Fruit fly (Drosophila melanogaster) whole organism, wandering third instar larva: ENCODE data around the gene nullo.

Source experiments
- Abd-B ChIP-seq: fragments of >200 bp; optimal IDR thresholded peaks from 2 replicates; lab custom pipeline; 2017; ENCODE audit warnings: missing biosample characterization, missing genetic modification characterization
- CG32264 ChIP-seq: fragments of 200-800 bp; sonication (Bioruptor generic); optimal IDR thresholded peaks from 2 replicates; lab custom pipeline; 2016; ENCODE audit warnings: missing biosample characterization, missing genetic modification characterization
- CG9705 ChIP-seq: fragments of 200-800 bp; sonication (Bioruptor generic); optimal IDR thresholded peaks from 2 replicates; lab custom pipeline; 2018; ENCODE audit warnings: missing biosample characterization, mild to moderate bottlenecking, missing genetic modification characterization
- CrebA ChIP-seq: fragments of 200-800 bp; sonication (Bioruptor generic); optimal IDR thresholded peaks from 2 replicates; lab custom pipeline; 2016; ENCODE audit warnings: missing biosample characterization, mild to moderate bottlenecking, missing genetic modification characterization, borderline replicate concordance
- Dfd ChIP-seq: fragments of >200 bp; optimal IDR thresholded peaks from 2 replicates; lab custom pipeline; 2017; ENCODE audit warnings: missing biosample characterization, missing genetic modification characterization
- Dif ChIP-seq: fragments of 200-275, 200-300 bp; sonication (Bioruptor generic); optimal IDR thresholded peaks from 2 replicates; lab custom pipeline; 2018; ENCODE audit warnings: missing biosample characterization, missing genetic modification characterization; ENCODE audit not compliant: partially characterized antibody
- GATAd ChIP-seq: sonication (Bioruptor generic); optimal IDR thresholded peaks from 2 replicates; lab custom pipeline; 2016; ENCODE audit warnings: missing biosample characterization, missing genetic modification characterization
- HLH106 ChIP-seq: fragments of 200-800 bp; optimal IDR thresholded peaks from 3 replicates; lab custom pipeline; 2019; ENCODE audit warnings: missing biosample characterization, mild to moderate bottlenecking, missing genetic modification characterization, moderate library complexity
- Hnf4 ChIP-seq: fragments of 200-800 bp; sonication (Bioruptor generic); optimal IDR thresholded peaks from 2 replicates; lab custom pipeline; 2016; ENCODE audit warnings: missing biosample characterization, mild to moderate bottlenecking, missing genetic modification characterization
- Hr78 ChIP-seq: fragments of >200 bp; optimal IDR thresholded peaks from 2 replicates; lab custom pipeline; 2017; ENCODE audit warnings: missing biosample characterization, missing genetic modification characterization
- Hr83 ChIP-seq: fragments of 200-300 bp; sonication (Bioruptor generic); optimal IDR thresholded peaks from 2 replicates; lab custom pipeline; 2016; ENCODE audit warnings: missing biosample characterization, mild to moderate bottlenecking, missing genetic modification characterization, moderate library complexity; ENCODE audit not compliant: poor library complexity, severe bottlenecking
- Jra ChIP-seq: sonication (Bioruptor generic); optimal IDR thresholded peaks from 2 replicates; lab custom pipeline; 2016; ENCODE audit warnings: missing biosample characterization, missing genetic modification characterization
- Mio ChIP-seq: sonication (Bioruptor generic); optimal IDR thresholded peaks from 2 replicates; lab custom pipeline; 2016; ENCODE audit warnings: missing biosample characterization, missing genetic modification characterization
- Myc ChIP-seq: fragments of >200 bp; optimal IDR thresholded peaks from 2 replicates; lab custom pipeline; 2017
- N ChIP-seq: fragments of >200 bp; optimal IDR thresholded peaks from 2 replicates; lab custom pipeline; 2018; ENCODE audit warnings: missing biosample characterization, missing external identifiers, missing genetic modification characterization
- OdsH ChIP-seq: fragments of 200-800 bp; sonication (Bioruptor generic); optimal IDR thresholded peaks from 2 replicates; lab custom pipeline; 2016; ENCODE audit warnings: missing biosample characterization, mild to moderate bottlenecking, missing genetic modification characterization
- Rel ChIP-seq, 2 experiments: fragments of 200-800 bp; sonication (Bioruptor generic) in 1 of 2; optimal IDR thresholded peaks; 2 replicates in 1 of 2; 3 replicates in 1 of 2; lab custom pipeline; 2016 to 2019; ENCODE audit warnings: mild to moderate bottlenecking in 2 of 2, missing biosample characterization in 2 of 2, missing genetic modification characterization in 2 of 2, moderate library complexity in 1 of 2
- Sp1 ChIP-seq: fragments of 200-800 bp; sonication (Bioruptor generic); optimal IDR thresholded peaks from 3 replicates; lab custom pipeline; 2019; ENCODE audit warnings: missing biosample characterization, mild to moderate bottlenecking, missing genetic modification characterization, moderate library complexity
- Vsx2 ChIP-seq: fragments of 200-300, 225-300 bp; sonication (Bioruptor generic); optimal IDR thresholded peaks from 2 replicates; lab custom pipeline; 2018; ENCODE audit warnings: missing biosample characterization, missing genetic modification characterization; ENCODE audit not compliant: partially characterized antibody
- br ChIP-seq: fragments of 200-800 bp; sonication (Bioruptor generic); optimal IDR thresholded peaks from 2 replicates; lab custom pipeline; 2016; ENCODE audit warnings: missing biosample characterization, missing genetic modification characterization
- brk ChIP-seq: fragments of 200-800 bp; sonication (Bioruptor generic); optimal IDR thresholded peaks from 2 replicates; lab custom pipeline; 2016; ENCODE audit warnings: missing biosample characterization, mild to moderate bottlenecking, missing genetic modification characterization
- dl ChIP-seq, 2 experiments: fragments of 175-275, 200-275 bp in 1 of 2; fragments of 200-275 bp in 1 of 2; sonication (Bioruptor generic); optimal IDR thresholded peaks; lab custom pipeline; 2018; ENCODE audit warnings: mild to moderate bottlenecking in 2 of 2, missing biosample characterization in 2 of 2, missing genetic modification characterization in 2 of 2, moderate library complexity in 2 of 2; ENCODE audit not compliant: partially characterized antibody in 2 of 2, insufficient read depth in 1 of 2
- dmrt93B ChIP-seq: fragments of 200-800 bp; sonication (Bioruptor generic); optimal IDR thresholded peaks from 2 replicates; lab custom pipeline; 2018; ENCODE audit warnings: missing biosample characterization, mild to moderate bottlenecking, missing genetic modification characterization
- dsf ChIP-seq: sonication (Bioruptor generic); optimal IDR thresholded peaks from 2 replicates; lab custom pipeline; 2016; ENCODE audit warnings: missing biosample characterization, missing genetic modification characterization, borderline replicate concordance
- ey ChIP-seq: fragments of 200-800 bp; sonication (Bioruptor generic); optimal IDR thresholded peaks from 2 replicates; lab custom pipeline; 2016; ENCODE audit warnings: missing biosample characterization, missing genetic modification characterization
- foxo ChIP-seq, 2 experiments: fragments of 200-800 bp; sonication (Bioruptor generic); optimal IDR thresholded peaks; 2 replicates in 1 of 2; 3 replicates in 1 of 2; lab custom pipeline; 2016 to 2017; ENCODE audit warnings: missing biosample characterization in 2 of 2, missing genetic modification characterization in 2 of 2
- fru ChIP-seq: fragments of 200-800 bp; sonication (Bioruptor generic); optimal IDR thresholded peaks from 3 replicates; lab custom pipeline; 2016; ENCODE audit warnings: missing biosample characterization, mild to moderate bottlenecking, missing genetic modification characterization
- h ChIP-seq: fragments of 200-800 bp; sonication (Bioruptor generic); optimal IDR thresholded peaks from 3 replicates; lab custom pipeline; 2016; ENCODE audit warnings: missing biosample characterization, mild to moderate bottlenecking, missing genetic modification characterization
- jim ChIP-seq: fragments of 175-275, 200-325 bp; sonication (Bioruptor generic); optimal IDR thresholded peaks from 2 replicates; lab custom pipeline; 2016; ENCODE audit warnings: missing biosample characterization, mild to moderate bottlenecking, missing genetic modification characterization
- lola ChIP-seq: fragments of >200 bp; optimal IDR thresholded peaks from 2 replicates; lab custom pipeline; 2017; ENCODE audit warnings: missing biosample characterization, missing genetic modification characterization
- pan ChIP-seq: fragments of >200 bp; optimal IDR thresholded peaks from 2 replicates; lab custom pipeline; 2017
- psq ChIP-seq: fragments of 200-800 bp; sonication (Bioruptor generic); optimal IDR thresholded peaks from 3 replicates; lab custom pipeline; 2017; ENCODE audit warnings: missing biosample characterization, mild to moderate bottlenecking, missing genetic modification characterization, moderate library complexity
- rgr ChIP-seq: fragments of 200-800 bp; sonication (Bioruptor generic); optimal IDR thresholded peaks from 3 replicates; lab custom pipeline; 2016; ENCODE audit warnings: missing biosample characterization, mild to moderate bottlenecking, missing genetic modification characterization
- sage ChIP-seq: fragments of 200-800 bp; sonication (Bioruptor generic); optimal IDR thresholded peaks from 2 replicates; lab custom pipeline; 2016; ENCODE audit warnings: missing biosample characterization, mild to moderate bottlenecking, missing genetic modification characterization
- sv ChIP-seq: fragments of 200-800 bp; sonication (Bioruptor generic); optimal IDR thresholded peaks from 3 replicates; lab custom pipeline; 2016; ENCODE audit warnings: missing biosample characterization, missing genetic modification characterization
- tai ChIP-seq: sonication (Bioruptor generic); optimal IDR thresholded peaks from 2 replicates; lab custom pipeline; 2016; ENCODE audit warnings: missing biosample characterization, missing genetic modification characterization
- usp ChIP-seq: fragments of >200 bp; optimal IDR thresholded peaks from 2 replicates; lab custom pipeline; 2017; ENCODE audit warnings: missing biosample characterization, missing genetic modification characterization
- woc ChIP-seq: sonication (Bioruptor generic); optimal IDR thresholded peaks from 2 replicates; lab custom pipeline; 2016; ENCODE audit warnings: missing biosample characterization, mild to moderate bottlenecking, missing genetic modification characterization

The nullo gene

DNA sequence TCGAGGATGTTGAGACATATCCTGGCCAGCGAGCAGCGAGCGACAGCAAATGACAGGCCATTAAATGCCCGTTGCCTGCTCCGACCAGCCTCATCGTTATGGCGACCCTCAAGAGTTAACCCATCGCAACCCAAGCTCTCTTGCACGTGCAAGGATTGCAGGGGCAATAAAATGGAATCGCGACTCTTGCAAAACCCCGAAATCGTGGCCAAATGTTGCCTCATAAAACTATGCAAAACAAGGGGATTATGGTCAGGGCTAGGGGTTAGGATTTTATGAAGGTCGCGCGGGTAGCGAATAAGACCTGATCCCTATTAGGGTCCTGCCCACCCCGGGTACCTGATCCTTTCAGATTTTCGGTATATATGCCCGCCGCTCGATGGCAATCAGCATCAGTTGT is at the start of gene nullo:
Gene nullo (plus strand): TSS at position 390 of the 400 bp plus-strand sequence.
- no peak for TF ChIP-seq OdsH (GFP tag; lab: Kevin White, UChicago)
- no peak for TF ChIP-seq foxo (GFP tag; optimal IDR thresholded peaks at IDR 0.05; lab: Kevin White, UChicago)
- TF ChIP-seq pan (lab: Kevin White, UChicago): no peak
- TF ChIP-seq sv (GFP tag; lab: Kevin White, UChicago): no peak
- no peak for TF ChIP-seq N (GFP tag; lab: Kevin White, UChicago)
- no peak for TF ChIP-seq ey (GFP tag; lab: Kevin White, UChicago)
- no peak for TF ChIP-seq usp
- TF ChIP-seq HLH106: no peak
- TF ChIP-seq sage (GFP tag; lab: Kevin White, UChicago): no peak
- no peak for TF ChIP-seq dmrt93B (GFP tag; lab: Kevin White, UChicago)
- no peak for TF ChIP-seq Sp1 (GFP tag; lab: Kevin White, UChicago)
- TF ChIP-seq GATAd (GFP tag; lab: Kevin White, UChicago): no peak

DNA sequence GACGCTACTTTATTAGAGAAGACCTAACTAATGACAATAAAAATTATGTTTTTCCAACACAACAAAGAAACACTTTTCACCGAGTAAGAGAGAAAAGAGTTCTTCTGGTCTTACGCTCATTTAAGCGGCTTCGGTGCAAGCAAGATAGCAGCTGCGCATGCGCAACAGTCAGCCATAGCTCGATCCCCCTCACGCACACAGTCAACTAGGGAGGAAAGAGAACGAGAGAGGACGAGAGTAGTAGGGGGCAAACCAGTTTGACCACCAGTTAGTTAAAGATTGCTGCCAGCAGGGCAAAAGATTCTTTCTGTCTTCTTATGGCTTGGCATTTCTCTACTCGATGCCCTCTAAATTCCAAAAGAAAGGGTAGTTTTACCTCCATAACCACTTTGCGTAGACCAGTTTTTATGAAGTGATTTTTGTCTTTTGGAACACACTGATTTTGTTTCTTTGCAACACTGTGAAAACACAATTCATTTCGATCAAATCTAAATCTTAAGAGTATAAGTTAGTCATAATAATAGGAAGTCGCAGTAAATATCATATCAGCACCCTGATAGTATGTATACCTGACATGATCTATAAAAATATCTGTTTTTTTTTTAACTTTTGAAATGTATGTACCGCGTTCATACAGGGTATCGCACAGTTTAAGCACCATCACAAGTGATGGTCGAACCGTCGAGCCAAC is 48.7 kb upstream of the nullo start:
- TF ChIP-seq pan (lab: Kevin White, UChicago) (no peak), sv (GFP tag; lab: Kevin White, UChicago) (no peak), Rel (GFP tag; optimal IDR thresholded peaks at IDR 0.05; lab: Kevin White, UChicago) (no peak), Rel (tag; optimal IDR thresholded peaks at IDR 0.05; lab: Kevin White, UChicago) (no peak), fru (GFP tag; lab: Kevin White, UChicago) (peak; percentile 57), OdsH (GFP tag; lab: Kevin White, UChicago) (no peak), foxo (GFP tag; optimal IDR thresholded peaks at IDR 0.05; lab: Kevin White, UChicago) (no peak), dl (GFP tag; optimal IDR thresholded peaks at IDR 0.05; lab: Kevin White, UChicago; ENCODE audit: insufficient read depth in 1 of 2, partially characterized antibody in 2 of 2) (peak; percentile 19 to 20), h (GFP tag; lab: Kevin White, UChicago) (no peak), Sp1 (GFP tag; lab: Kevin White, UChicago) (peak; percentile 29), Vsx2 (GFP tag; lab: Kevin White, UChicago) (peak; percentile 63), psq (GFP tag; lab: Kevin White, UChicago) (peak; percentile 55), woc (peak; percentile 86), Hnf4 (GFP tag; lab: Kevin White, UChicago) (no peak), Jra (GFP tag; lab: Kevin White, UChicago) (no peak), tai (GFP tag; lab: Kevin White, UChicago) (peak; percentile 25), usp (no peak), Dif (GFP tag; lab: Kevin White, UChicago) (peak; percentile 51), Hr83 (no peak), br (GFP tag; lab: Kevin White, UChicago) (no peak)

DNA sequence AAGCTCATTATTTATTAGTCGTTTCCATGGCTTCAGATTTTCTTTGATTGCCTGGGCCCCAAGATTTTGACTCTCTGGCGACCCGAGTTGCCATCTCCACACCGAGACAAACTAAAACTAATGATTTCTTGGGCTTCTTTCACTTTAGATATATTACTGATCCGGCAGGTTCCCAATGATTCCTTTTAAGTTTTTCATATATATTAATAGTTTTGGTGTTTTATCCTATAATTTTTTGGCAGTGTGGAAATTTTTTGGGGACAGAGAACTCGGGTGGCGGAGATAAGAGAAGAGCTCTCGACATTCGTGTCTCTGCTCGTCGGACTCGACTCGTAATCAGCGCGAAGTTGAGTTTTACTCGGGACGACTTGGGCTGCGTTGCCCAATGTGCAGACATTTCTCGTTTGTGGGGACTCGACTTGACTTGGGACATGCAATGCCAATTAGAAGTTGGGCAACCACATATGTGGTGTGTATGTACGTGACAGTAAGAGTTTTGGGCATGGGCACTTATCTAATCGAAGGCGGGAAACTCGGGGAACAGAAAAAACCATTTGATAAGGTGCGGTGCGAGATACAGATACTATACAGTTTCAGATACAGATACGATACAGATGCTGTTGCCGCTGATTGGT is 48.0 kb upstream of the nullo start:
- no peak for TF ChIP-seq lola (GFP tag; lab: Kevin White, UChicago)
- TF ChIP-seq Rel (GFP tag; optimal IDR thresholded peaks at IDR 0.05; lab: Kevin White, UChicago): no peak
- no peak for TF ChIP-seq Rel (tag; optimal IDR thresholded peaks at IDR 0.05; lab: Kevin White, UChicago)
- peak; percentile 72 for TF ChIP-seq rgr
- no peak for TF ChIP-seq Vsx2 (GFP tag; lab: Kevin White, UChicago)
- TF ChIP-seq Sp1 (GFP tag; lab: Kevin White, UChicago): peak; percentile 50
- no peak for TF ChIP-seq CG32264 (GFP tag; lab: Kevin White, UChicago)
- TF ChIP-seq dmrt93B (GFP tag; lab: Kevin White, UChicago): peak; percentile 32
- no peak for TF ChIP-seq tai (GFP tag; lab: Kevin White, UChicago)
- TF ChIP-seq woc: peak; percentile 57
- no peak for TF ChIP-seq GATAd (GFP tag; lab: Kevin White, UChicago)
- peak; percentile 64 for TF ChIP-seq br (GFP tag; lab: Kevin White, UChicago)
- TF ChIP-seq brk (GFP tag; lab: Kevin White, UChicago): peak; percentile 48
- no peak for TF ChIP-seq Abd-B (GFP tag; lab: Kevin White, UChicago)
- no peak for TF ChIP-seq N (GFP tag; lab: Kevin White, UChicago)
- TF ChIP-seq Dif (GFP tag; lab: Kevin White, UChicago): no peak
- TF ChIP-seq sage (GFP tag; lab: Kevin White, UChicago): peak; percentile 57
- TF ChIP-seq pan (lab: Kevin White, UChicago): no peak
- TF ChIP-seq Jra (GFP tag; lab: Kevin White, UChicago): no peak
- TF ChIP-seq OdsH (GFP tag; lab: Kevin White, UChicago): peak; percentile 64
- peak; percentile 38 for TF ChIP-seq ey (GFP tag; lab: Kevin White, UChicago)
- TF ChIP-seq CrebA (GFP tag; lab: Kevin White, UChicago): no peak
- TF ChIP-seq h (GFP tag; lab: Kevin White, UChicago): peak; percentile 76
- TF ChIP-seq Dfd (GFP tag; lab: Kevin White, UChicago): no peak
- no peak for TF ChIP-seq sv (GFP tag; lab: Kevin White, UChicago)
- peak; percentile 65 for TF ChIP-seq HLH106
- TF ChIP-seq foxo (GFP tag; optimal IDR thresholded peaks at IDR 0.05; lab: Kevin White, UChicago): peak in 1 of 2 experiments; percentile 53
- no peak for TF ChIP-seq Hr83
- TF ChIP-seq psq (GFP tag; lab: Kevin White, UChicago): peak; percentile 54
- TF ChIP-seq usp: no peak
- TF ChIP-seq Mio (GFP tag; lab: Kevin White, UChicago): no peak
- no peak for TF ChIP-seq Myc (lab: Kevin White, UChicago)
- no peak for TF ChIP-seq CG9705 (GFP tag; lab: Kevin White, UChicago)
- peak; percentile 50 for TF ChIP-seq fru (GFP tag; lab: Kevin White, UChicago)
- no peak for TF ChIP-seq Hr78 (GFP tag; lab: Kevin White, UChicago)
- TF ChIP-seq jim (GFP tag; lab: Kevin White, UChicago): no peak
- TF ChIP-seq dl (GFP tag; optimal IDR thresholded peaks at IDR 0.05; lab: Kevin White, UChicago; ENCODE audit: insufficient read depth in 1 of 2, partially characterized antibody in 2 of 2): no peak
- TF ChIP-seq dsf (GFP tag; lab: Kevin White, UChicago): no peak
